Fruit fly (Drosophila melanogaster) whole organism, embryonic: Measurements from ENCODE around the gene CG10195.
A peak's percentile ranks its signal among the peaks of the same experiment; 100 is the strongest.

Experiments used
- Atf6 ChIP-seq: fragments of 200-800 bp; sonication (Bioruptor generic); IDR thresholded peaks from 2 replicates; pipeline ENCODE4 v1.3.6; 2022; ENCODE audit warnings: missing biosample characterization, missing genetic modification characterization
- B-H1 ChIP-seq: fragments of 200-800 bp; sonication (Bioruptor generic); IDR thresholded peaks from 3 replicates; pipeline ENCODE4 v1.3.6; 2022; ENCODE audit warnings: missing biosample characterization, missing genetic modification characterization
- Bteb2 ChIP-seq: fragments of 200-800 bp; sonication (Bioruptor generic); optimal IDR thresholded peaks from 2 replicates; lab custom pipeline; 2016; ENCODE audit warnings: missing biosample characterization, missing genetic modification characterization
- CG1024 ChIP-seq: fragments of 200-800 bp; sonication (Bioruptor generic); IDR thresholded peaks from 2 replicates; pipeline ENCODE4 v1.3.6; 2022; ENCODE audit warnings: missing biosample characterization, missing genetic modification characterization
- CG10654 ChIP-seq: fragments of 200-800 bp; sonication (Bioruptor generic); optimal IDR thresholded peaks from 2 replicates; lab custom pipeline; 2016; ENCODE audit warnings: missing biosample characterization, missing genetic modification characterization
- CG10959 ChIP-seq: fragments of 200-800 bp; sonication (Bioruptor generic); IDR thresholded peaks from 2 replicates; pipeline ENCODE4 v1.3.6; 2022; ENCODE audit warnings: missing biosample characterization, missing genetic modification characterization
- CG11093 ChIP-seq: fragments of 200-800 bp; sonication (Bioruptor generic); IDR thresholded peaks from 3 replicates; pipeline ENCODE4 v1.3.6; 2022; ENCODE audit warnings: missing biosample characterization, missing genetic modification characterization
- CG11695 ChIP-seq: fragments of 200-800 bp; sonication (Bioruptor generic); IDR thresholded peaks from 3 replicates; pipeline ENCODE4 v1.3.6; 2022; ENCODE audit warnings: missing biosample characterization, missing genetic modification characterization
- CG13624 ChIP-seq: fragments of 200-800 bp; sonication (Bioruptor generic); optimal IDR thresholded peaks from 2 replicates; lab custom pipeline; 2016; ENCODE audit warnings: missing biosample characterization, missing genetic modification characterization
- CG14441 ChIP-seq: fragments of 200-800 bp; sonication (Bioruptor generic); IDR thresholded peaks from 2 replicates; pipeline ENCODE4 v1.3.6; 2022; ENCODE audit warnings: missing biosample characterization, missing genetic modification characterization
- CG14710 ChIP-seq: fragments of 200-800 bp; sonication (Bioruptor generic); optimal IDR thresholded peaks from 3 replicates; lab custom pipeline; 2019; ENCODE audit warnings: missing biosample characterization, mild to moderate bottlenecking, missing genetic modification characterization, moderate library complexity
- CG17568 ChIP-seq: fragments of 200-800 bp; sonication (Bioruptor generic); optimal IDR thresholded peaks from 2 replicates; lab custom pipeline; 2018; ENCODE audit warnings: missing biosample characterization, mild to moderate bottlenecking, missing genetic modification characterization, moderate library complexity
- CG18599 ChIP-seq: fragments of 200-800 bp; sonication (Bioruptor generic); optimal IDR thresholded peaks from 3 replicates; lab custom pipeline; 2017; ENCODE audit warnings: missing biosample characterization, missing genetic modification characterization, mild to moderate bottlenecking, moderate library complexity, missing genetic modification reagents
- CG18619 ChIP-seq: fragments of 200-800 bp; sonication (Bioruptor generic); optimal IDR thresholded peaks from 3 replicates; lab custom pipeline; 2017; ENCODE audit warnings: missing biosample characterization, mild to moderate bottlenecking, missing genetic modification characterization
- CG2116 ChIP-seq: fragments of 200-800 bp; sonication (Bioruptor generic); optimal IDR thresholded peaks from 3 replicates; lab custom pipeline; 2018; ENCODE audit warnings: missing biosample characterization, mild to moderate bottlenecking, missing genetic modification characterization
- CG2889 ChIP-seq: fragments of 200-800 bp; sonication (Bioruptor generic); IDR thresholded peaks from 3 replicates; pipeline ENCODE4 v1.3.6; 2022; ENCODE audit warnings: missing biosample characterization, missing genetic modification characterization
- CG4328 ChIP-seq: fragments of 200-800 bp; sonication (Bioruptor generic); optimal IDR thresholded peaks from 3 replicates; lab custom pipeline; 2017; ENCODE audit warnings: missing biosample characterization, missing genetic modification reagents, missing genetic modification characterization
- CG4404 ChIP-seq: fragments of 200-800 bp; sonication (Bioruptor generic); IDR thresholded peaks from 2 replicates; pipeline ENCODE4 v1.3.6; 2022; ENCODE audit warnings: missing biosample characterization, missing genetic modification characterization
- CG6813 ChIP-seq: fragments of 200-800 bp; sonication (Bioruptor generic); optimal IDR thresholded peaks from 2 replicates; lab custom pipeline; 2017; ENCODE audit warnings: missing biosample characterization, missing genetic modification characterization, mild to moderate bottlenecking, moderate library complexity, missing genetic modification reagents
- CG7963 ChIP-seq: fragments of 200-800 bp; sonication (Bioruptor generic); IDR thresholded peaks from 3 replicates; pipeline ENCODE4 v1.3.6; 2022; ENCODE audit warnings: missing biosample characterization, missing genetic modification characterization; ENCODE audit not compliant: partially characterized antibody
- D19A ChIP-seq: fragments of 200-800 bp; optimal IDR thresholded peaks from 3 replicates; lab custom pipeline; 2019; ENCODE audit warnings: missing biosample characterization, mild to moderate bottlenecking, missing genetic modification characterization, moderate library complexity
- Dek ChIP-seq: fragments of 200-800 bp; sonication (Bioruptor generic); optimal IDR thresholded peaks from 3 replicates; lab custom pipeline; 2019; ENCODE audit warnings: missing biosample characterization, mild to moderate bottlenecking, missing genetic modification characterization, moderate library complexity
- Dip2 ChIP-seq: fragments of 200-800 bp; sonication (Bioruptor generic); IDR thresholded peaks from 2 replicates; pipeline ENCODE4 v1.3.6; 2022; ENCODE audit warnings: missing biosample characterization, missing genetic modification characterization
- E2f1 ChIP-seq: fragments of 200-800 bp; sonication (Bioruptor generic); IDR thresholded peaks from 2 replicates; pipeline ENCODE4 v1.3.6; 2022; ENCODE audit warnings: missing biosample characterization, missing genetic modification characterization
- Fer2 ChIP-seq: fragments of 200-800 bp; sonication (Bioruptor generic); optimal IDR thresholded peaks from 2 replicates; lab custom pipeline; 2018; ENCODE audit warnings: missing biosample characterization, mild to moderate bottlenecking, missing genetic modification characterization, moderate library complexity
- Hmr ChIP-seq: fragments of 200-800 bp; sonication (Bioruptor generic); optimal IDR thresholded peaks from 3 replicates; lab custom pipeline; 2017; ENCODE audit warnings: mild to moderate bottlenecking, missing biosample characterization, missing genetic modification reagents, missing genetic modification characterization
- Hr39 ChIP-seq: fragments of >200 bp; optimal IDR thresholded peaks from 2 replicates; lab custom pipeline; 2017
- Hr51 ChIP-seq, 2 experiments: fragments of 200-800 bp; sonication (Bioruptor generic); optimal IDR thresholded peaks; 2 replicates in 1 of 2; 3 replicates in 1 of 2; lab custom pipeline; 2016 to 2018; ENCODE audit warnings: missing biosample characterization in 2 of 2, missing genetic modification characterization in 2 of 2, mild to moderate bottlenecking in 1 of 2, moderate library complexity in 1 of 2
- Mes4 ChIP-seq: fragments of 200-800 bp; sonication (Bioruptor generic); optimal IDR thresholded peaks from 2 replicates; lab custom pipeline; 2016; ENCODE audit warnings: missing biosample characterization, missing genetic modification characterization
- Mrtf ChIP-seq: fragments of 200-800 bp; sonication (Bioruptor generic); IDR thresholded peaks from 3 replicates; pipeline ENCODE4 v1.3.6; 2022; ENCODE audit warnings: missing biosample characterization, missing genetic modification characterization
- Neu2 ChIP-seq: fragments of 200-800 bp; sonication (Bioruptor generic); optimal IDR thresholded peaks from 3 replicates; lab custom pipeline; 2016; ENCODE audit warnings: missing biosample characterization, missing genetic modification characterization, borderline replicate concordance
- Nf-YC ChIP-seq: fragments of 200-800 bp; optimal IDR thresholded peaks from 3 replicates; lab custom pipeline; 2019; ENCODE audit warnings: missing biosample characterization, mild to moderate bottlenecking, missing genetic modification characterization, moderate library complexity
- Oaz ChIP-seq: fragments of 200-800 bp; sonication (Bioruptor generic); IDR thresholded peaks from 2 replicates; pipeline ENCODE4 v1.3.6; 2022; ENCODE audit warnings: missing biosample characterization, missing genetic modification characterization
- Tbp ChIP-seq: fragments of >200 bp; optimal IDR thresholded peaks from 2 replicates; lab custom pipeline; 2018; ENCODE audit warnings: missing biosample characterization, missing genetic modification characterization
- bcd ChIP-seq: fragments of 200-800 bp; sonication (Bioruptor generic); optimal IDR thresholded peaks from 2 replicates; lab custom pipeline; 2017; ENCODE audit warnings: missing biosample characterization, mild to moderate bottlenecking, missing genetic modification characterization
- crol ChIP-seq: fragments of 200-800 bp; sonication (Bioruptor generic); IDR thresholded peaks from 2 replicates; pipeline ENCODE4 v1.3.6; 2022; ENCODE audit warnings: missing biosample characterization, missing genetic modification characterization
- fd3F ChIP-seq: fragments of 200-800 bp; sonication (Bioruptor generic); optimal IDR thresholded peaks from 2 replicates; lab custom pipeline; 2018; ENCODE audit warnings: missing biosample characterization, mild to moderate bottlenecking, missing genetic modification characterization, moderate library complexity
- fd96Cb ChIP-seq: fragments of 200-800 bp; sonication (Bioruptor generic); optimal IDR thresholded peaks from 2 replicates; lab custom pipeline; 2018; ENCODE audit warnings: missing biosample characterization, mild to moderate bottlenecking, missing genetic modification characterization, moderate library complexity
- inv ChIP-seq: fragments of 200-800 bp; sonication (Bioruptor generic); IDR thresholded peaks from 2 replicates; pipeline ENCODE4 v1.3.6; 2022; ENCODE audit warnings: missing biosample characterization, missing genetic modification characterization; ENCODE audit not compliant: partially characterized antibody
- kay ChIP-seq: fragments of 200-800 bp; sonication (Bioruptor generic); optimal IDR thresholded peaks from 2 replicates; lab custom pipeline; 2016; ENCODE audit warnings: missing biosample characterization, missing genetic modification characterization
- luna ChIP-seq: fragments of 200-800 bp; sonication (Bioruptor generic); optimal IDR thresholded peaks from 2 replicates; lab custom pipeline; 2016; ENCODE audit warnings: missing biosample characterization, missing genetic modification characterization
- mam ChIP-seq: fragments of 200-800 bp; sonication (Bioruptor generic); optimal IDR thresholded peaks from 3 replicates; lab custom pipeline; 2016; ENCODE audit warnings: missing biosample characterization, missing genetic modification characterization
- nerfin-1 ChIP-seq: fragments of 200-800 bp; sonication (Bioruptor generic); optimal IDR thresholded peaks from 3 replicates; lab custom pipeline; 2019; ENCODE audit warnings: missing biosample characterization, mild to moderate bottlenecking, missing genetic modification characterization, moderate library complexity
- otp ChIP-seq: fragments of 200-800 bp; sonication (Bioruptor generic); IDR thresholded peaks from 3 replicates; pipeline ENCODE4, ENCODE4 v1.3.6; 2022; ENCODE audit warnings: missing biosample characterization, missing genetic modification characterization
- pum ChIP-seq: fragments of 200-800 bp; sonication (Bioruptor generic); optimal IDR thresholded peaks from 2 replicates; lab custom pipeline; 2016; ENCODE audit warnings: missing biosample characterization, missing genetic modification characterization
- sens-2 ChIP-seq: fragments of 200-800 bp; sonication (Bioruptor generic); IDR thresholded peaks from 2 replicates; pipeline ENCODE4 v1.3.6; 2022; ENCODE audit warnings: missing biosample characterization, missing genetic modification characterization
- sisA ChIP-seq: fragments of 200-800 bp; sonication (Bioruptor generic); IDR thresholded peaks from 2 replicates; pipeline ENCODE4 v1.3.6; 2022; ENCODE audit warnings: missing biosample characterization, missing genetic modification characterization
- tio ChIP-seq: fragments of 200-800 bp; sonication (Bioruptor generic); optimal IDR thresholded peaks from 2 replicates; lab custom pipeline; 2017; ENCODE audit warnings: missing biosample characterization, missing genetic modification characterization, inconsistent platforms
- toy ChIP-seq: fragments of 200-800 bp; sonication (Bioruptor generic); IDR thresholded peaks from 2 replicates; pipeline ENCODE4 v1.3.6; 2022; ENCODE audit warnings: missing biosample characterization, missing genetic modification characterization
- vnd ChIP-seq: fragments of 200-800 bp; sonication (Bioruptor generic); IDR thresholded peaks from 3 replicates; pipeline ENCODE4 v1.3.6; 2022; ENCODE audit warnings: missing biosample characterization, missing genetic modification characterization; ENCODE audit not compliant: partially characterized antibody
- wor ChIP-seq: fragments of 200-800 bp; sonication (Bioruptor generic); IDR thresholded peaks from 2 replicates; pipeline ENCODE4 v1.3.6; 2022; ENCODE audit warnings: missing biosample characterization, missing genetic modification characterization

The CG10195 gene

DNA sequence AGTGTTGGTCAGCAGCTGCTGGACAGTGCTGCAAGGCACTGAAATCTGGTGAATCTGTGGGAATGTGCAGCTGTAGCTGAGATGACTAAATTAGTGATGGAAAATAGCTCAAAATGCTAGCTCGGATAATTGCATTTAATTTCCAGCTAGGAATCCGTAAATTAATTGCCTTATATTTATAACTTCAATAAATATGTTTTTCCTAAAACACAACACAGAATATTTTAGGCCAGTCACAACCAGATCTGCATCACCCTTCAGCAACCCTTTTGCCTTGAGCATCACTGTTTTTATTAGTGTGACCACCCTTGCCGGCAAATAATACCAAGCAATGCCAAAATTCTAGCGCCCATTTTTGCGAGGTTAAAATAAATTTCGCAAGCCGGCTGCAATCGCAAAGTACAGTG lies 39.8 kb downstream of the CG10195 start, which contains the start of gene Hs2st (continued):
- TF ChIP-seq CG14710 (tag; lab: Kevin White, UChicago) (peak; percentile 93), mam (peak; percentile 98), CG2116 (GFP tag; lab: Kevin White, UChicago) (peak; percentile 89), fd3F (GFP tag; lab: Kevin White, UChicago) (peak; percentile 88), fd96Cb (tag; lab: Kevin White, UChicago) (peak; percentile 86), vnd (GFP tag; lab: Robert Waterston, UW) (peak; percentile 24; the same call in 1 of the 3 replicates), E2f1 (GFP tag; lab: Robert Waterston, UW) (peak; percentile 90), Bteb2 (peak; percentile 95), Dek (tag; lab: Kevin White, UChicago) (peak; percentile 83), D19A (tag; lab: Kevin White, UChicago) (peak; percentile 66), Fer2 (tag; lab: Kevin White, UChicago) (peak; percentile 85), sisA (peak; percentile 96), CG6813 (peak; percentile 61), pum (GFP tag; lab: Kevin White, UChicago) (peak; percentile 96), CG17568 (GFP tag; lab: Kevin White, UChicago) (no peak), Hr39 (no peak), bcd (GFP tag; lab: Kevin White, UChicago) (peak; percentile 92), CG10959 (GFP tag; lab: Robert Waterston, UW) (peak; percentile 86), CG10654 (GFP tag; lab: Kevin White, UChicago) (peak; percentile 94), Nf-YC (peak; percentile 83), Oaz (GFP tag; lab: Robert Waterston, UW) (peak; percentile 87), luna (GFP tag; lab: Kevin White, UChicago) (peak; percentile 83), CG18619 (peak; percentile 90), kay (GFP tag; lab: Kevin White, UChicago) (peak; percentile 91), CG7963 (GFP tag; lab: Robert Waterston, UW) (no peak), B-H1 (GFP tag; lab: Robert Waterston, UW) (peak; percentile 84; the same call in 2 of the 3 replicates), Dip2 (peak; percentile 39; the same call in 1 of the 2 replicates), Hmr (GFP tag; lab: Kevin White, UChicago) (peak; percentile 95), toy (GFP tag; lab: Robert Waterston, UW) (peak; percentile 45; the same call in 1 of the 2 replicates), CG4328 (GFP tag; lab: Kevin White, UChicago) (peak; percentile 89), tio (peak; percentile 87), Atf6 (peak; percentile 90), CG11695 (GFP tag; lab: Robert Waterston, UW) (peak; percentile 82), Tbp (GFP tag; lab: Kevin White, UChicago) (peak; percentile 65), CG18599 (GFP tag; lab: Kevin White, UChicago) (peak; percentile 91), otp (GFP tag; lab: Robert Waterston, UW) (peak; percentile 79; the same call in 2 of the 3 replicates), CG13624 (GFP tag; lab: Kevin White, UChicago) (peak; percentile 95), CG1024 (GFP tag; lab: Robert Waterston, UW) (peak; percentile 59; the same call in 1 of the 2 replicates), wor (peak; percentile 89), CG11093 (GFP tag; lab: Robert Waterston, UW) (peak; percentile 92), CG4404 (peak; percentile 96), Mes4 (GFP tag; lab: Kevin White, UChicago) (peak; percentile 83), CG14441 (peak; percentile 95), Hr51 (GFP tag; optimal IDR thresholded peaks at IDR 0.05; lab: Kevin White, UChicago) (peak; percentile 87 to 97), sens-2 (peak; percentile 76), inv (peak; percentile 29; the same call in 1 of the 2 replicates), nerfin-1 (tag; lab: Kevin White, UChicago) (peak; percentile 98), CG2889 (GFP tag; lab: Robert Waterston, UW) (peak; percentile 90), Neu2 (GFP tag; lab: Kevin White, UChicago) (peak; percentile 72), Mrtf (GFP tag; lab: Robert Waterston, UW) (peak; percentile 86), crol (GFP tag; lab: Robert Waterston, UW) (no peak; the same call in 1 of the 2 replicates)
